Worm (Caenorhabditis elegans) whole organism, young adult: ENCODE data around the gene C14A6.7.

Experiments used
- F49E8.2 ChIP-seq: sonication (generic microtip); optimal IDR thresholded peaks from 3 replicates; lab custom pipeline; 2017; ENCODE audit warnings: missing genetic modification characterization, mild to moderate bottlenecking, missing compliant biosample characterization, antibody characterized with exemption, moderate library complexity; ENCODE audit not compliant: insufficient read depth
- F52B5.7 ChIP-seq: sonication (generic microtip); optimal IDR thresholded peaks from 2 replicates; lab custom pipeline; 2016; ENCODE audit warnings: mild to moderate bottlenecking, missing genetic modification characterization, missing compliant biosample characterization
- F57A8.1 ChIP-seq: fragments of 200-800 bp; sonication (Bioruptor generic); optimal IDR thresholded peaks from 2 replicates; lab custom pipeline; 2018; ENCODE audit warnings: mild to moderate bottlenecking, missing genetic modification characterization, moderate library complexity, missing compliant biosample characterization
- ceh-27 ChIP-seq: fragments of 200-800 bp; sonication (Bioruptor generic); optimal IDR thresholded peaks from 2 replicates; lab custom pipeline; 2018; ENCODE audit warnings: mild to moderate bottlenecking, missing genetic modification characterization, moderate library complexity, missing compliant biosample characterization
- ceh-91 ChIP-seq: fragments of 200-800 bp; sonication (Bioruptor generic); IDR thresholded peaks from 2 replicates; pipeline ENCODE4 v1.3.6; 2022; ENCODE audit warnings: missing genetic modification reagents, missing genetic modification characterization, missing compliant biosample characterization
- ekl-4 ChIP-seq: fragments of 200-800 bp; sonication (Bioruptor generic); IDR thresholded peaks from 2 replicates; pipeline ENCODE4 v1.3.6; 2022; ENCODE audit warnings: missing genetic modification reagents, missing genetic modification characterization, missing compliant biosample characterization
- hlh-26 ChIP-seq: fragments of 200-800 bp; sonication (Bioruptor generic); conservative IDR thresholded peaks from 2 replicates; pipeline ENCODE4 v1.3.6; 2022; ENCODE audit warnings: missing genetic modification reagents, missing genetic modification characterization, missing compliant biosample characterization
- hsf-1 ChIP-seq: fragments of 200-800 bp; sonication (Bioruptor generic); IDR thresholded peaks from 2 replicates; pipeline ENCODE4 v1.3.6; 2022; ENCODE audit warnings: missing genetic modification reagents, missing genetic modification characterization, missing compliant biosample characterization
- let-526 ChIP-seq: fragments of 200-800 bp; sonication (Bioruptor generic); IDR thresholded peaks from 2 replicates; pipeline ENCODE4 v1.3.6; 2022; ENCODE audit warnings: missing genetic modification reagents, missing genetic modification characterization, missing compliant biosample characterization
- madf-8 ChIP-seq: fragments of 200-800 bp; sonication (Bioruptor generic); conservative IDR thresholded peaks from 2 replicates; pipeline ENCODE4 v1.3.6; 2022; ENCODE audit warnings: missing genetic modification reagents, missing genetic modification characterization, missing compliant biosample characterization
- sdz-38 ChIP-seq: sonication (generic microtip); optimal IDR thresholded peaks from 2 replicates; lab custom pipeline; 2016; ENCODE audit warnings: missing genotype, missing genetic modification characterization, missing compliant biosample characterization
- sea-2 ChIP-seq: fragments of 200-800 bp; sonication (Bioruptor generic); IDR thresholded peaks from 2 replicates; pipeline ENCODE4 v1.3.6; 2022; ENCODE audit warnings: missing genetic modification characterization, missing compliant biosample characterization
- snpc-4 ChIP-seq, 5 experiments: fragments of 150-350 bp in 1 of 5; sonication (generic microtip) in 4 of 5; optimal IDR thresholded peaks; 2 replicates each; lab custom pipeline; 2014 to 2018; ENCODE audit warnings: missing genetic modification characterization in 5 of 5, missing biosample characterization in 3 of 5, antibody characterized with exemption in 2 of 5, mild to moderate bottlenecking in 2 of 5, missing compliant biosample characterization in 2 of 5, missing genotype in 2 of 5, moderate library complexity in 2 of 5, missing genetic modification reagents in 1 of 5
- unc-62 ChIP-seq: fragments of 150-350 bp; optimal IDR thresholded peaks from 2 replicates; lab custom pipeline; 2014; ENCODE audit warnings: missing biosample characterization, missing genetic modification reagents, missing genetic modification characterization

DNA sequence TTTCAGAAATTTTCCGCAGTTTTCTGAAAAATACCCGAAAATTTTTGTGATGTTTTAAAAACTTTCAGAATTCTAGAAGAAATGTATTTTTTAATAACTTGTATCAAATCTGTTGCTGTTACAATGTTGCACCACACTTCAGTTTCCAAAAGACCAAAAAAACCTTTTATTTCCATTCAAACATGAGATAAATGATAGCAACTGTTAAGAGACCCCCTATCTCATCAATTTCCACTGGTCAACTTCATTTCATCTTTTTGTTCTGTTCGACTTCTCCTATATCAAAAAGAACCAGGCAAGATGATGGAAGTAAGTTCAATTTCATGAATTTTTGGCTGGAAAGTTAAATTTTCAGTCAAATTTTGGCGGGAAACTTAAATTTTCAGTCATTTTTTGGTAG lies 30.3 kb upstream of the C14A6.7 start, which contains the start of gene F16H6.4:
- no peak for TF ChIP-seq madf-8 (GFP tag; lab: Robert Waterston, UW)
- no peak for TF ChIP-seq hlh-26 (GFP tag; lab: Robert Waterston, UW)
- no peak for TF ChIP-seq unc-62 (GFP tag; lab: Kevin White, UChicago)
- no peak for TF ChIP-seq ceh-27
- TF ChIP-seq sea-2 = no peak
- TF ChIP-seq snpc-4 (GFP tag; optimal IDR thresholded peaks at IDR 0.05; lab: Kevin White, UChicago) = no peak
- TF ChIP-seq snpc-4 (tag; optimal IDR thresholded peaks at IDR 0.05; lab: Kevin White, UChicago) = no peak
- no peak for TF ChIP-seq F52B5.7 (tag; lab: Kevin White, UChicago)
- TF ChIP-seq ceh-91 = no peak
- TF ChIP-seq F57A8.1 (GFP tag; lab: Kevin White, UChicago) = no peak
- no peak for TF ChIP-seq ekl-4 (GFP tag; lab: Robert Waterston, UW)
- TF ChIP-seq let-526 = no peak
- TF ChIP-seq hsf-1 (GFP tag; lab: Robert Waterston, UW) = no peak
- no peak for TF ChIP-seq sdz-38 (tag; lab: Kevin White, UChicago)
- TF ChIP-seq F49E8.2 (tag; lab: Kevin White, UChicago) = no peak
